Worm (Caenorhabditis elegans) whole organism, mixed stage, embryonic: ENCODE measurements around the gene R02D5.3.

Experiments
- ceh-39 ChIP-seq: fragments of 150-350 bp; optimal IDR thresholded peaks from 2 replicates; lab custom pipeline; 2014; ENCODE audit warnings: missing biosample characterization, missing genetic modification characterization
- elt-3 ChIP-seq: fragments of 150-350 bp; optimal IDR thresholded peaks from 2 replicates; lab custom pipeline; 2014; ENCODE audit warnings: missing biosample characterization, missing genetic modification characterization
- nhr-2 ChIP-seq: fragments of 150-350 bp; optimal IDR thresholded peaks from 2 replicates; lab custom pipeline; 2014; ENCODE audit warnings: missing biosample characterization, missing genetic modification characterization
- nhr-237 ChIP-seq: fragments of 150-350 bp; optimal IDR thresholded peaks from 2 replicates; lab custom pipeline; 2014; ENCODE audit warnings: missing biosample characterization, missing genetic modification characterization
- unc-62 ChIP-seq: fragments of 150-350 bp; optimal IDR thresholded peaks from 2 replicates; lab custom pipeline; 2014; ENCODE audit warnings: missing biosample characterization, missing genetic modification reagents, missing genetic modification characterization
- ztf-11 ChIP-seq: fragments of 150-350 bp; optimal IDR thresholded peaks from 2 replicates; lab custom pipeline; 2014; ENCODE audit warnings: missing biosample characterization, missing genetic modification characterization

ce11 chrV:14508556-14508955, 25.6 kb downstream of the R02D5.3 start:
- TF ChIP-seq ztf-11 (tag; lab: Kevin White, UChicago) (no peak), elt-3 (tag; lab: Kevin White, UChicago) (no peak), nhr-237 (tag; lab: Kevin White, UChicago) (no peak), ceh-39 (no peak), unc-62 (no peak), nhr-2 (tag; lab: Kevin White, UChicago) (no peak)
